Worm (Caenorhabditis elegans): Measurements from ENCODE around the gene Y43F8B.13.

ce11 chrV:19430351-19430913 is 25.3 kb upstream of the Y43F8B.13 start:
- TF ChIP-seq arid-1 (GFP tag; conservative IDR thresholded peaks at IDR 0.05), result no peak
- TF ChIP-seq lsy-2 (tag; optimal IDR thresholded peaks at IDR 0.05), result no peak
- no peak for TF ChIP-seq ztf-11 (tag; optimal IDR thresholded peaks at IDR 0.05)
- TF ChIP-seq zfp-2 (tag; optimal IDR thresholded peaks at IDR 0.05), result no peak
- no peak for TF ChIP-seq ceh-28 (tag; optimal IDR thresholded peaks at IDR 0.05)
- TF ChIP-seq nhr-11 (tag; optimal IDR thresholded peaks at IDR 0.05), result no peak
- TF ChIP-seq nhr-41 (GFP tag; IDR thresholded peaks at IDR 0.05), result no peak

All from whole organism, L4 larva.